Worm (Caenorhabditis elegans): Measurements from ENCODE around the gene twk-49.

- TF ChIP-seq ztf-1 (GFP tag; conservative IDR thresholded peaks at IDR 0.05) (no peak), crh-2 (tag; optimal IDR thresholded peaks at IDR 0.05) (no peak), blmp-1 (tag; optimal IDR thresholded peaks at IDR 0.05; ENCODE audit: insufficient read depth) (no peak), lsy-2 (tag; optimal IDR thresholded peaks at IDR 0.05) (no peak)
These were observed 20.7 kb upstream of the twk-49 start for ce11 chrII:6519703-6520102.
